Fruit fly (Drosophila melanogaster): ENCODE measurements around the gene CG34129.
A peak's percentile ranks its signal among the peaks of the same experiment; 100 is the strongest.

The CG34129 gene

dm6 chr3R:26230016-26230415 is 39.0 kb upstream of the CG34129 start, which contains the start of gene CG12290 (continued):
- TF ChIP-seq CG6683 (GFP tag; optimal IDR thresholded peaks at IDR 0.05), result no peak
- peak; percentile 17; the same call in 1 of the 2 replicates for TF ChIP-seq CG17328 (GFP tag; IDR thresholded peaks at IDR 0.05)
- TF ChIP-seq CG11085 (GFP tag; IDR thresholded peaks at IDR 0.05), result peak; percentile 34; the same call in 1 of the 2 replicates
- 0 out of 2 replicates have a peak, but pooled peaks have one; percentile 13 for TF ChIP-seq Awh (GFP tag; IDR thresholded peaks at IDR 0.05)
- TF ChIP-seq Lhr (GFP tag; optimal IDR thresholded peaks at IDR 0.05), result no peak
- TF ChIP-seq CG6175 (GFP tag; IDR thresholded peaks at IDR 0.05), result peak; percentile 56; the same call in 1 of the 3 replicates
- 0 out of 3 replicates have a peak, but pooled peaks have one; percentile 15 for TF ChIP-seq Mrtf (GFP tag; IDR thresholded peaks at IDR 0.05)
- peak; percentile 63 for TF ChIP-seq vvl (GFP tag; IDR thresholded peaks at IDR 0.05)
- peak; percentile 6 for TF ChIP-seq CG9727 (GFP tag; optimal IDR thresholded peaks at IDR 0.05)
- peak; percentile 57; the same call in 2 of the 3 replicates for TF ChIP-seq Dbx (GFP tag; IDR thresholded peaks at IDR 0.05)
- TF ChIP-seq ssp (GFP tag; IDR thresholded peaks at IDR 0.05), result no peak
- TF ChIP-seq fd3F (GFP tag; optimal IDR thresholded peaks at IDR 0.05), result no peak
- TF ChIP-seq CG4404 (GFP tag; IDR thresholded peaks at IDR 0.05), result no peak
- TF ChIP-seq so (GFP tag; IDR thresholded peaks at IDR 0.05), result peak; percentile 58; the same call in 1 of the 3 replicates
- peak; percentile 44; the same call in 1 of the 2 replicates for TF ChIP-seq Bgb (GFP tag; IDR thresholded peaks at IDR 0.05; ENCODE audit: partially characterized antibody)
- no peak for TF ChIP-seq az2 (GFP tag; optimal IDR thresholded peaks at IDR 0.05)
- TF ChIP-seq CG11696 (GFP tag; IDR thresholded peaks at IDR 0.05), result peak; percentile 36; the same call in 1 of the 2 replicates
- TF ChIP-seq Ptx1 (GFP tag; IDR thresholded peaks at IDR 0.05), result no peak
- TF ChIP-seq Hey (tag; optimal IDR thresholded peaks at IDR 0.05), result no peak
- peak; percentile 7 for TF ChIP-seq Sox102F (GFP tag; optimal IDR thresholded peaks at IDR 0.05)
- TF ChIP-seq Hr51 (GFP tag; optimal IDR thresholded peaks at IDR 0.05), result no peak
- TF ChIP-seq danr (GFP tag; IDR thresholded peaks at IDR 0.05), result no peak
- peak; percentile 24 for TF ChIP-seq CG1603 (tag; optimal IDR thresholded peaks at IDR 0.05)
- no peak for TF ChIP-seq mam (GFP tag; optimal IDR thresholded peaks at IDR 0.05)
- no peak for TF ChIP-seq Nf-YC (tag; optimal IDR thresholded peaks at IDR 0.05)
- TF ChIP-seq Dll (GFP tag; IDR thresholded peaks at IDR 0.05; ENCODE audit: partially characterized antibody), result peak; percentile 62; the same call in 3 of the 4 replicates
- TF ChIP-seq Sin3A (optimal IDR thresholded peaks at IDR 0.05), result no peak
- no peak for TF ChIP-seq gt (GFP tag; IDR thresholded peaks at IDR 0.05)
- no peak for TF ChIP-seq CG11093 (GFP tag; IDR thresholded peaks at IDR 0.05)
- TF ChIP-seq schlank (tag; optimal IDR thresholded peaks at IDR 0.05), result no peak
- TF ChIP-seq CG11456 (GFP tag; IDR thresholded peaks at IDR 0.05), result peak; percentile 66; the same call in 1 of the 3 replicates
- peak; percentile 41 for TF ChIP-seq CG13624 (GFP tag; optimal IDR thresholded peaks at IDR 0.05)
- TF ChIP-seq CHES-1-like (GFP tag; optimal IDR thresholded peaks at IDR 0.05), result peak; percentile 40
- TF ChIP-seq PHDP (tag; optimal IDR thresholded peaks at IDR 0.05), result peak; percentile 36
- 0 out of 2 replicates have a peak, but pooled peaks have one; percentile 6 for TF ChIP-seq CG7372 (GFP tag; IDR thresholded peaks at IDR 0.05)
- 0 out of 2 replicates have a peak, but pooled peaks have one; percentile 38 for TF ChIP-seq gsb (GFP tag; IDR thresholded peaks at IDR 0.05)
- TF ChIP-seq CG2678 (tag; optimal IDR thresholded peaks at IDR 0.05), result peak; percentile 26
- no peak for TF ChIP-seq HLH54F (GFP tag; optimal IDR thresholded peaks at IDR 0.05)
- no peak for TF ChIP-seq cad (GFP tag; optimal IDR thresholded peaks at IDR 0.05)
- peak; percentile 59; the same call in 1 of the 2 replicates for TF ChIP-seq seq (GFP tag; IDR thresholded peaks at IDR 0.05)
- no peak for TF ChIP-seq CG14710 (tag; optimal IDR thresholded peaks at IDR 0.05)
- TF ChIP-seq CG13296 (GFP tag; optimal IDR thresholded peaks at IDR 0.05), result peak; percentile 44
- peak; percentile 19; the same call in 1 of the 2 replicates for TF ChIP-seq amos (GFP tag; IDR thresholded peaks at IDR 0.05; ENCODE audit: partially characterized antibody)
- peak; percentile 13 for TF ChIP-seq odd (GFP tag; optimal IDR thresholded peaks at IDR 0.05)
- no peak for TF ChIP-seq zf30C (GFP tag; optimal IDR thresholded peaks at IDR 0.05)
- peak; percentile 13; the same call in 1 of the 2 replicates for TF ChIP-seq inv (GFP tag; IDR thresholded peaks at IDR 0.05; ENCODE audit: partially characterized antibody)
- TF ChIP-seq bowl (GFP tag; IDR thresholded peaks at IDR 0.05), result peak; percentile 49; the same call in 1 of the 2 replicates
- TF ChIP-seq Spps (tag; optimal IDR thresholded peaks at IDR 0.05), result no peak
- no peak for TF ChIP-seq CG43689 (GFP tag; IDR thresholded peaks at IDR 0.05)
- TF ChIP-seq Six4 (GFP tag; optimal IDR thresholded peaks at IDR 0.05), result peak; percentile 2
- 0 out of 3 replicates have a peak, but pooled peaks have one; percentile 29 for TF ChIP-seq CG7357 (GFP tag; IDR thresholded peaks at IDR 0.05)

Measured in whole organism, embryonic.